Fruit fly (Drosophila melanogaster) whole organism, adult: ENCODE data around the gene CG11262.

Experiments
- CG12768 ChIP-seq: fragments of 200-800 bp; sonication (Bioruptor generic); optimal IDR thresholded peaks from 2 replicates; lab custom pipeline; 2017; ENCODE audit warnings: missing biosample characterization, missing genetic modification characterization, mild to moderate bottlenecking, moderate library complexity, missing genetic modification reagents
- CG33017 ChIP-seq: fragments of 200-800 bp; sonication (Bioruptor generic); optimal IDR thresholded peaks from 2 replicates; lab custom pipeline; 2018; ENCODE audit warnings: missing biosample characterization, mild to moderate bottlenecking, missing genetic modification characterization, moderate library complexity
- CG7101 ChIP-seq: fragments of 200-800 bp; sonication (Bioruptor generic); optimal IDR thresholded peaks from 2 replicates; lab custom pipeline; 2018; ENCODE audit warnings: missing biosample characterization, mild to moderate bottlenecking, missing genetic modification characterization, moderate library complexity
- Crg-1 ChIP-seq: fragments of 200-800 bp; sonication (Bioruptor generic); optimal IDR thresholded peaks from 2 replicates; lab custom pipeline; 2016; ENCODE audit warnings: missing biosample characterization, missing genetic modification characterization
- cnc ChIP-seq, 2 experiments: fragments of >200 bp; optimal IDR thresholded peaks; 2 replicates each; lab custom pipeline; 2017
- kay ChIP-seq: fragments of 200-800 bp; sonication (Bioruptor generic); peaks from one replicate; lab custom pipeline; 2016; ENCODE audit warnings: missing biosample characterization, missing genetic modification characterization, borderline replicate concordance
- ovo ChIP-seq: fragments of 200-800 bp; sonication (Bioruptor generic); optimal IDR thresholded peaks from 2 replicates; lab custom pipeline; 2016; ENCODE audit warnings: missing biosample characterization, missing genetic modification characterization
- pad ChIP-seq: fragments of 200-800 bp; sonication (Bioruptor generic); optimal IDR thresholded peaks from 3 replicates; lab custom pipeline; 2017; ENCODE audit warnings: missing biosample characterization, missing genetic modification characterization, mild to moderate bottlenecking, moderate library complexity, missing genetic modification reagents
- toe ChIP-seq: fragments of 200-800 bp; sonication (Bioruptor generic); optimal IDR thresholded peaks from 2 replicates; lab custom pipeline; 2016; ENCODE audit warnings: missing biosample characterization, missing genetic modification characterization

DNA sequence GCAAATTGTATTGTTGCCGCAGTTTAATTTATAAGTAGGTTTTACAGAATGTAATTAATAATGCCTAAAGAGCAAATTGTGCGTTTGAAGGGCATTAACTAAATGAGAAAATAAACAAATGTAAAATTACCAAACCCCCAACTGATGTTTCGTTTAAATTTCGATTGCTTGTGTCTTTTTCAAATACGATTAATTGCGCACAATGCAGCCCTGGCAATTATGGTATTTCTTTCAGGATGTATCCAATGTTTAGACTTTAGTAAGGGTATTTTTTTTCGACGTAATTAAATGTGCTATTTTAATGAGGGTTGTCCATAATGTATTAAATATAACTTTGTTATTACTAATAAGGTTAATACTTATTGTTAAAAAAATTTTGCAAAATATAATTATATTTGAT, 45.9 kb downstream of the CG11262 start:
- no peak for TF ChIP-seq CG7101
- no peak for TF ChIP-seq kay (GFP tag; lab: Kevin White, UChicago)
- TF ChIP-seq pad (GFP tag; lab: Kevin White, UChicago): no peak
- TF ChIP-seq CG12768 (GFP tag; lab: Kevin White, UChicago): no peak
- TF ChIP-seq ovo (GFP tag; lab: Kevin White, UChicago): no peak
- TF ChIP-seq toe (GFP tag; lab: Kevin White, UChicago): no peak
- no peak for TF ChIP-seq Crg-1 (GFP tag; lab: Kevin White, UChicago)
- no peak for TF ChIP-seq CG33017 (tag; lab: Kevin White, UChicago)
- no peak for TF ChIP-seq cnc (optimal IDR thresholded peaks at IDR 0.05; lab: Kevin White, UChicago)
